Worm (Caenorhabditis elegans) whole organism, young adult: Measurements from ENCODE around the gene klp-13.

Experiments used
- B0035.1 ChIP-seq: sonication (generic microtip); optimal IDR thresholded peaks from 2 replicates; lab custom pipeline; 2016; ENCODE audit warnings: missing genetic modification characterization, mild to moderate bottlenecking, missing compliant biosample characterization, missing genotype, missing genetic modification reagents
- B0261.1 ChIP-seq: sonication (generic microtip); optimal IDR thresholded peaks from 2 replicates; lab custom pipeline; 2016; ENCODE audit warnings: mild to moderate bottlenecking, missing genetic modification characterization, moderate library complexity, missing compliant biosample characterization
- F23B12.7 ChIP-seq: sonication (generic microtip); optimal IDR thresholded peaks from 2 replicates; lab custom pipeline; 2017; ENCODE audit warnings: missing genetic modification characterization, mild to moderate bottlenecking, missing compliant biosample characterization, antibody characterized with exemption, moderate library complexity; ENCODE audit not compliant: insufficient read depth
- F52B5.7 ChIP-seq: sonication (generic microtip); optimal IDR thresholded peaks from 2 replicates; lab custom pipeline; 2016; ENCODE audit warnings: mild to moderate bottlenecking, missing genetic modification characterization, missing compliant biosample characterization
- Y79H2A.3 ChIP-seq: fragments of 200-800 bp; sonication (Bioruptor generic); conservative IDR thresholded peaks from 2 replicates; pipeline ENCODE4 v1.3.6; 2022; ENCODE audit warnings: missing genetic modification reagents, missing genetic modification characterization, missing compliant biosample characterization
- Y95B8A.8 ChIP-seq: fragments of 200-800 bp; sonication (Bioruptor generic); IDR thresholded peaks from 2 replicates; pipeline ENCODE4 v1.3.6; 2022; ENCODE audit warnings: missing genetic modification reagents, missing genetic modification characterization, missing compliant biosample characterization
- akir-1 ChIP-seq: fragments of 200-800 bp; sonication (Bioruptor generic); optimal IDR thresholded peaks from 2 replicates; lab custom pipeline; 2018; ENCODE audit warnings: mild to moderate bottlenecking, missing genetic modification characterization, moderate library complexity, missing compliant biosample characterization
- aptf-3 ChIP-seq: fragments of 200-800 bp; sonication (Bioruptor generic); IDR thresholded peaks from 2 replicates; pipeline ENCODE4 v1.3.6; 2022; ENCODE audit warnings: missing genetic modification characterization, missing compliant biosample characterization
- attf-5 ChIP-seq: fragments of 200-800 bp; sonication (Bioruptor generic); optimal IDR thresholded peaks from 2 replicates; lab custom pipeline; 2018; ENCODE audit warnings: mild to moderate bottlenecking, missing genetic modification characterization, missing compliant biosample characterization
- attf-6 ChIP-seq: fragments of 200-800 bp; sonication (Bioruptor generic); IDR thresholded peaks from 2 replicates; pipeline ENCODE4 v1.3.6; 2022; ENCODE audit warnings: missing genetic modification reagents, missing genetic modification characterization, missing compliant biosample characterization
- cebp-2 ChIP-seq: fragments of 200-800 bp; sonication (Bioruptor generic); IDR thresholded peaks from 2 replicates; pipeline ENCODE4 v1.3.6; 2022; ENCODE audit warnings: missing genetic modification characterization, missing compliant biosample characterization
- ceh-100 ChIP-seq: fragments of 200-800 bp; sonication (Bioruptor generic); IDR thresholded peaks from 2 replicates; pipeline ENCODE4 v1.3.6; 2022; ENCODE audit warnings: missing genetic modification reagents, missing genetic modification characterization, missing compliant biosample characterization
- ceh-40 ChIP-seq: fragments of 200-800 bp; sonication (Bioruptor generic); IDR thresholded peaks from 2 replicates; pipeline ENCODE4 v1.3.6; 2022; ENCODE audit warnings: missing genetic modification characterization, missing compliant biosample characterization
- ceh-58 ChIP-seq: fragments of 200-800 bp; sonication (Bioruptor generic); IDR thresholded peaks from 2 replicates; pipeline ENCODE4 v1.3.6; 2022; ENCODE audit warnings: missing genetic modification characterization, missing compliant biosample characterization
- dpff-1 ChIP-seq: sonication (generic microtip); optimal IDR thresholded peaks from 2 replicates; lab custom pipeline; 2017; ENCODE audit warnings: mild to moderate bottlenecking, missing genetic modification characterization, missing compliant biosample characterization
- egl-18 ChIP-seq: fragments of 200-800 bp; sonication (Bioruptor generic); IDR thresholded peaks from 2 replicates; pipeline ENCODE4 v1.3.6; 2022; ENCODE audit warnings: missing genetic modification reagents, missing genetic modification characterization, missing compliant biosample characterization
- gei-17 ChIP-seq: fragments of 200-800 bp; sonication (Bioruptor generic); optimal IDR thresholded peaks from 2 replicates; lab custom pipeline; 2018; ENCODE audit warnings: mild to moderate bottlenecking, missing genetic modification characterization, missing compliant biosample characterization
- hsf-1 ChIP-seq: fragments of 200-800 bp; sonication (Bioruptor generic); IDR thresholded peaks from 2 replicates; pipeline ENCODE4 v1.3.6; 2022; ENCODE audit warnings: missing genetic modification reagents, missing genetic modification characterization, missing compliant biosample characterization
- lin-26 ChIP-seq: fragments of 200-800 bp; sonication (Bioruptor generic); IDR thresholded peaks from 2 replicates; pipeline ENCODE4 v1.3.6; 2022; ENCODE audit warnings: missing genetic modification reagents, missing genetic modification characterization, missing compliant biosample characterization
- lin-35 ChIP-seq, 3 experiments: fragments of 150-350 bp in 2 of 3; sonication (generic microtip) in 1 of 3; optimal IDR thresholded peaks; 2 replicates each; lab custom pipeline; 2014 to 2018; ENCODE audit warnings: missing biosample characterization in 3 of 3, missing genetic modification characterization in 3 of 3, missing genetic modification reagents in 3 of 3
- lin-40 ChIP-seq: sonication (generic microtip); optimal IDR thresholded peaks from 2 replicates; lab custom pipeline; 2016; ENCODE audit warnings: missing genetic modification characterization, mild to moderate bottlenecking, missing compliant biosample characterization, missing genotype, missing genetic modification reagents
- lir-1 ChIP-seq: fragments of 200-800 bp; sonication (Bioruptor generic); conservative IDR thresholded peaks from 2 replicates; pipeline ENCODE4 v1.3.6; 2022; ENCODE audit warnings: missing genetic modification reagents, missing genetic modification characterization, missing compliant biosample characterization
- madf-3 ChIP-seq: fragments of 200-800 bp; sonication (Bioruptor generic); IDR thresholded peaks from 2 replicates; pipeline ENCODE4 v1.3.6; 2022; ENCODE audit warnings: missing genetic modification reagents, missing genetic modification characterization, missing compliant biosample characterization
- mcd-1 ChIP-seq: fragments of 200-800 bp; sonication (Bioruptor generic); IDR thresholded peaks from 2 replicates; pipeline ENCODE4 v1.3.6; 2022; ENCODE audit warnings: missing genetic modification reagents, missing genetic modification characterization, missing compliant biosample characterization
- mel-28 ChIP-seq: sonication (generic microtip); optimal IDR thresholded peaks from 2 replicates; lab custom pipeline; 2016; ENCODE audit warnings: borderline replicate concordance, mild to moderate bottlenecking, missing genetic modification characterization, missing compliant biosample characterization
- mxl-1 ChIP-seq: sonication (generic microtip); optimal IDR thresholded peaks from 2 replicates; lab custom pipeline; 2016; ENCODE audit warnings: missing genetic modification characterization, missing compliant biosample characterization
- nfya-1 ChIP-seq: sonication (generic microtip); optimal IDR thresholded peaks from 2 replicates; lab custom pipeline; 2017; ENCODE audit warnings: antibody characterized with exemption, missing compliant biosample characterization, missing genetic modification characterization, borderline replicate concordance; ENCODE audit not compliant: insufficient read depth
- nhr-120 ChIP-seq: fragments of 200-800 bp; sonication (Bioruptor generic); IDR thresholded peaks from 2 replicates; pipeline ENCODE4 v1.3.6; 2022; ENCODE audit warnings: missing genetic modification characterization, missing compliant biosample characterization
- nhr-27 ChIP-seq: fragments of 200-800 bp; sonication (Bioruptor generic); optimal IDR thresholded peaks from 2 replicates; lab custom pipeline; 2018; ENCODE audit warnings: mild to moderate bottlenecking, missing genetic modification characterization, moderate library complexity, missing compliant biosample characterization
- rcor-1 ChIP-seq: fragments of 200-800 bp; sonication (Bioruptor generic); IDR thresholded peaks from 2 replicates; pipeline ENCODE4 v1.3.6; 2022; ENCODE audit warnings: missing genetic modification reagents, missing genetic modification characterization, missing compliant biosample characterization
- sea-2 ChIP-seq: fragments of 200-800 bp; sonication (Bioruptor generic); IDR thresholded peaks from 2 replicates; pipeline ENCODE4 v1.3.6; 2022; ENCODE audit warnings: missing genetic modification characterization, missing compliant biosample characterization
- somi-1 ChIP-seq: fragments of 200-800 bp; sonication (Bioruptor generic); optimal IDR thresholded peaks from 2 replicates; lab custom pipeline; 2018; ENCODE audit warnings: mild to moderate bottlenecking, missing genetic modification characterization, missing compliant biosample characterization
- zim-3 ChIP-seq: sonication (generic microtip); optimal IDR thresholded peaks from 2 replicates; lab custom pipeline; 2017; ENCODE audit warnings: mild to moderate bottlenecking, missing genetic modification characterization, moderate library complexity, missing compliant biosample characterization
- ztf-18 ChIP-seq: sonication (generic microtip); optimal IDR thresholded peaks from 2 replicates; lab custom pipeline; 2016; ENCODE audit warnings: missing genotype, mild to moderate bottlenecking, missing genetic modification characterization, missing compliant biosample characterization
- ztf-22 ChIP-seq: fragments of 200-800 bp; sonication (Bioruptor generic); optimal IDR thresholded peaks from 2 replicates; lab custom pipeline; 2018; ENCODE audit warnings: mild to moderate bottlenecking, missing genetic modification characterization, moderate library complexity, missing compliant biosample characterization
- ztf-28 ChIP-seq: fragments of 200-800 bp; sonication (Bioruptor generic); IDR thresholded peaks from 2 replicates; pipeline ENCODE4 v1.3.6; 2022; ENCODE audit warnings: missing genetic modification reagents, missing genetic modification characterization, missing compliant biosample characterization

klp-13 gene

ce11 chrX:6003853-6004252, 19.1 kb downstream of the klp-13 start, which contains the start of gene sups-1:
sups-1 (plus strand) TSS chrX:6004153.
- no peak for TF ChIP-seq Y95B8A.8 (GFP tag; lab: Robert Waterston, UW)
- TF ChIP-seq F52B5.7, result no peak
- no peak for TF ChIP-seq lin-40
- no peak for TF ChIP-seq lin-35 (GFP tag; optimal IDR thresholded peaks at IDR 0.05; lab: Kevin White, UChicago)
- no peak for TF ChIP-seq madf-3 (GFP tag; lab: Robert Waterston, UW)
- no peak for TF ChIP-seq ceh-40 (GFP tag; lab: Robert Waterston, UW)
- TF ChIP-seq gei-17, result no peak
- TF ChIP-seq mel-28 (tag; lab: Kevin White, UChicago), result no peak
- TF ChIP-seq, all 124 proteins: peak for 0

DNA sequence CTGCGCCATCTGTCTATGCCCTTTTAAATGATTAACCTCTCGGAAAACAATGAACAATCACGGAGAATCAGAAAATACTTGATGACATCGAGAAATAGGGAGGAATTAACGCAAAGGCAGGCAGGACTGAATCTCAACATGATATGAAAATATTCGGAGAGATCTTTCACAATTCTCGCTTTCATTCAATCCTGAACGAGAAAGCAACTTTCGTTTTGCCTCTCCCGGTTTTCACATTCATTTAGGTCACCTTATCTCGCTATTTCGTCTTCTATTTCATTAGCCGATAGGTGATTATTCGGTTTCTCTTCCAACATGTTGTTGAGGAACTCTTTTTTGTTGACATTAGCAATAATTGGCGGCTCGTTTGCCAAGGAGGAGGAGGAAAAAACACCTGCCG, 19.5 kb downstream of the klp-13 start:
- TF ChIP-seq nfya-1 (tag; lab: Kevin White, UChicago) (no peak), B0261.1 (no peak), lin-26 (no peak), F52B5.7 (no peak), ztf-22 (GFP tag; lab: Kevin White, UChicago) (no peak), mxl-1 (no peak), nhr-27 (tag; lab: Kevin White, UChicago) (no peak), attf-5 (GFP tag; lab: Kevin White, UChicago) (no peak), ztf-18 (no peak), somi-1 (GFP tag; lab: Kevin White, UChicago) (no peak), lir-1 (no peak)

- no peak for TF ChIP-seq akir-1
- no peak for TF ChIP-seq rcor-1 (GFP tag; lab: Robert Waterston, UW)
- TF ChIP-seq F23B12.7 (tag; lab: Kevin White, UChicago), result no peak
- no peak for TF ChIP-seq lin-26
- TF ChIP-seq attf-6, result no peak
- no peak for TF ChIP-seq hsf-1 (GFP tag; lab: Robert Waterston, UW)
- TF ChIP-seq nhr-120 (GFP tag; lab: Robert Waterston, UW), result no peak
- no peak for TF ChIP-seq sea-2 (GFP tag; lab: Robert Waterston, UW)
- no peak for TF ChIP-seq Y79H2A.3 (GFP tag; lab: Robert Waterston, UW)
- TF ChIP-seq somi-1 (GFP tag; lab: Kevin White, UChicago), result no peak
- TF ChIP-seq dpff-1 (tag; lab: Kevin White, UChicago), result no peak
- no peak for TF ChIP-seq B0035.1 (tag; lab: Kevin White, UChicago)
- TF ChIP-seq mxl-1, result no peak
- no peak for TF ChIP-seq mcd-1
- TF ChIP-seq ceh-58 (GFP tag; lab: Robert Waterston, UW), result no peak
- no peak for TF ChIP-seq cebp-2
- no peak for TF ChIP-seq ztf-28 (GFP tag; lab: Robert Waterston, UW)
- no peak for TF ChIP-seq ceh-100 (GFP tag; lab: Robert Waterston, UW)
- no peak for TF ChIP-seq egl-18 (GFP tag; lab: Robert Waterston, UW)
- TF ChIP-seq aptf-3 (GFP tag; lab: Robert Waterston, UW), result no peak
These were observed 25.8 kb downstream of the klp-13 start, which contains the start of gene C09B8.3 for ce11 chrX:6010573-6010972. C09B8.3 (minus strand) TSS chrX:6010673.

DNA sequence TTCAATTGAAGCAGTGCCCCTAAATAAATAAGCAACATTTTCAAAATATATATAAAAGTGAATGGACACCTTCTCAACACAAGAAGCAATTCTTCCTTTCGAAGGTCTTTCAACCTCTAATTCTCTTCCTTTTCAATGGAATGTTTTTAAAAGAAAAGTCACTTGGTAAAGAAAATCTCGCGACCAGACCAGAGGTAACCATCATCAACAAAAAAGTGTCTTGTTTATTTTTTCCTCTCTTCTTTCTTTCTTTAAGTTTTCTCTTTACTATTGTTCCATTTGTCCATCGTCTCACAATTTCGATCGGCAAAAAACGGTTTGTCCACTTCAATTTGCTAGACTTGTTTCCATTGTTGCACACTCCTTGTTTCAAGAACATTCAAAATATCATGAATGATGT, 30.3 kb downstream of the klp-13 start, which contains the start of gene C09B8.8:
TSS of gene C09B8.8 (plus strand) at position 397 of the 400 bp plus-strand sequence.
- TF ChIP-seq nhr-27 (tag; lab: Kevin White, UChicago) (no peak), gei-17 (no peak), somi-1 (GFP tag; lab: Kevin White, UChicago) (no peak), zim-3 (tag; lab: Kevin White, UChicago) (no peak), ceh-100 (GFP tag; lab: Robert Waterston, UW) (no peak), ztf-18 (no peak)
- TF ChIP-seq, all 124 proteins: peak for 0
